Worm (Caenorhabditis elegans): ENCODE measurements around the gene F28G4.2.

DNA sequence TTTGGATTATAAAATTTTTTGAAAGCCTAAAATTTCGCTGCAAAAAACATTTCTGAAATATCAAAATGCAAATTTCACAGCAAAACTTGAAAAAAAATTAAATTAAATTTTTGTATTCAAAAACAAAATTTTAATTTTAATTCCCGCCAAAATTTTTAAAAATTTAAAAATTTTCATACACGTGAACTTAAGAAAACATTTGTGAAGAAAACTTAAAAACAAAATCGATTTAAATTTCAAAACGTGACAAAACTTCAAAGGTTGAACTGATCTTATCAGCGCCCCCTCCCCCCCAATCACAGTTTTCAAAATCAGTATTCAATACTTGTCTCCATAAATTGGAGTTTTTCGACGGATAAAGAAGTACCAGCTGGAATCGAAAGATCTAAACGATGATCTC is 44.9 kb downstream of the F28G4.2 start, which contains the start of gene F21H7.5:
- TF ChIP-seq sox-4 (tag; optimal IDR thresholded peaks at IDR 0.05) (no peak), ttx-3 (tag; optimal IDR thresholded peaks at IDR 0.05) (no peak), lin-11 (tag; optimal IDR thresholded peaks at IDR 0.05) (no peak), ama-1 (optimal IDR thresholded peaks at IDR 0.05) (no peak), C08G9.2 (tag; optimal IDR thresholded peaks at IDR 0.05) (no peak), unc-3 (GFP tag; conservative IDR thresholded peaks at IDR 0.05) (no peak), unc-3 (tag; optimal IDR thresholded peaks at IDR 0.05) (no peak), sdc-2 (tag; optimal IDR thresholded peaks at IDR 0.05) (no peak), pha-4 (tag; optimal IDR thresholded peaks at IDR 0.05) (no peak), ceh-31 (tag; optimal IDR thresholded peaks at IDR 0.05) (no peak), che-1 (tag; optimal IDR thresholded peaks at IDR 0.05) (no peak), nhr-11 (tag; optimal IDR thresholded peaks at IDR 0.05) (no peak), fax-1 (tag; optimal IDR thresholded peaks at IDR 0.05) (no peak), sox-2 (GFP tag; IDR thresholded peaks at IDR 0.05) (no peak)
